Fruit fly (Drosophila melanogaster): Measurements from ENCODE around the gene D19B.

Gene D19B

dm6 chr3L:6138586-6138985 lies 46.1 kb downstream of the D19B start:
- no peak for TF ChIP-seq Sin3A (optimal IDR thresholded peaks at IDR 0.05)
- no peak for TF ChIP-seq h (optimal IDR thresholded peaks at IDR 0.05)
- no peak for TF ChIP-seq psq (optimal IDR thresholded peaks at IDR 0.05)
- no peak for TF ChIP-seq insv (optimal IDR thresholded peaks at IDR 0.05)
- no peak for TF ChIP-seq ttk (optimal IDR thresholded peaks at IDR 0.05)
- no peak for TF ChIP-seq Myc (optimal IDR thresholded peaks at IDR 0.05)

- TF ChIP-seq psq (optimal IDR thresholded peaks at IDR 0.05) (no peak), insv (optimal IDR thresholded peaks at IDR 0.05) (no peak), ttk (optimal IDR thresholded peaks at IDR 0.05) (no peak), Myc (optimal IDR thresholded peaks at IDR 0.05) (no peak), Sin3A (optimal IDR thresholded peaks at IDR 0.05) (no peak), h (optimal IDR thresholded peaks at IDR 0.05) (no peak)
These were observed 46.7 kb downstream of the D19B start, which contains the start of gene Lcp65Ae for dm6 chr3L:6138018-6138417. Lcp65Ae (minus strand) TSS chr3L:6138118.

- TF ChIP-seq Myc (optimal IDR thresholded peaks at IDR 0.05) (no peak), Sin3A (optimal IDR thresholded peaks at IDR 0.05) (no peak), ttk (optimal IDR thresholded peaks at IDR 0.05) (no peak), h (optimal IDR thresholded peaks at IDR 0.05) (no peak), insv (optimal IDR thresholded peaks at IDR 0.05) (no peak), psq (optimal IDR thresholded peaks at IDR 0.05) (no peak)
These were observed 48.0 kb downstream of the D19B start, which contains the start of gene Lcp65Af for dm6 chr3L:6136691-6137090. Lcp65Af (minus strand) TSS chr3L:6136791.

dm6 chr3L:6135174-6135573 lies 49.5 kb downstream of the D19B start, which contains the start of gene Lcp65Ag1:
Lcp65Ag1 (minus strand) TSS chr3L:6135274.
- TF ChIP-seq Sin3A (optimal IDR thresholded peaks at IDR 0.05), result no peak

dm6 chr3L:6133546-6133945 lies 51.2 kb downstream of the D19B start, which contains the start of gene Lcp65Ag2:
Lcp65Ag2 (minus strand) TSS chr3L:6133593.
- TF ChIP-seq h (optimal IDR thresholded peaks at IDR 0.05) (no peak), psq (optimal IDR thresholded peaks at IDR 0.05) (no peak), Myc (optimal IDR thresholded peaks at IDR 0.05) (no peak), Sin3A (optimal IDR thresholded peaks at IDR 0.05) (no peak), insv (optimal IDR thresholded peaks at IDR 0.05) (no peak), ttk (optimal IDR thresholded peaks at IDR 0.05) (no peak)
